Worm (Caenorhabditis elegans) whole organism, L1 larva: Measurements from ENCODE around the gene B0228.6.

Experiments used
- C04F5.9 ChIP-seq: sonication (generic microtip); optimal IDR thresholded peaks from 2 replicates; lab custom pipeline; 2016; ENCODE audit warnings: missing genetic modification characterization, missing compliant biosample characterization
- C34B4.2 ChIP-seq: sonication (generic microtip); optimal IDR thresholded peaks from 2 replicates; lab custom pipeline; 2017; ENCODE audit warnings: mild to moderate bottlenecking, missing genetic modification characterization, missing compliant biosample characterization
- Y116A8C.19 ChIP-seq: sonication (generic microtip); optimal IDR thresholded peaks from 2 replicates; lab custom pipeline; 2016; ENCODE audit warnings: missing compliant biosample characterization, missing genetic modification characterization, borderline replicate concordance
- aly-2 ChIP-seq: fragments of 150-350 bp; optimal IDR thresholded peaks from 2 replicates; lab custom pipeline; 2014; ENCODE audit warnings: missing biosample characterization, missing genetic modification characterization
- ama-1 ChIP-seq: fragments of 150-350 bp; optimal IDR thresholded peaks from 2 replicates; lab custom pipeline; 2014
- blmp-1 ChIP-seq: fragments of 150-350 bp; optimal IDR thresholded peaks from 2 replicates; lab custom pipeline; 2014; ENCODE audit warnings: missing biosample characterization, missing genetic modification characterization
- ceh-8 ChIP-seq: fragments of 200-800 bp; sonication (Bioruptor generic); optimal IDR thresholded peaks from 2 replicates; lab custom pipeline; 2018; ENCODE audit warnings: mild to moderate bottlenecking, missing genetic modification characterization, moderate library complexity, missing compliant biosample characterization
- ceh-82 ChIP-seq, 3 experiments: fragments of 150-350 bp in 1 of 3; sonication (generic microtip) in 2 of 3; optimal IDR thresholded peaks; 2 replicates each; lab custom pipeline; 2014 to 2017; ENCODE audit warnings: missing biosample characterization in 3 of 3, missing genetic modification characterization in 3 of 3
- ces-1 ChIP-seq: fragments of 150-350 bp; optimal IDR thresholded peaks from 2 replicates; lab custom pipeline; 2014; ENCODE audit warnings: missing biosample characterization, missing genetic modification reagents, missing genetic modification characterization
- dpl-1 ChIP-seq, 3 experiments: fragments of 150-350 bp in 2 of 3; sonication (generic microtip) in 1 of 3; optimal IDR thresholded peaks; 2 replicates each; lab custom pipeline; 2014 to 2017; ENCODE audit warnings: missing biosample characterization in 3 of 3, missing genetic modification characterization in 3 of 3, missing genetic modification reagents in 3 of 3
- dsc-1 ChIP-seq: sonication (generic microtip); optimal IDR thresholded peaks from 2 replicates; lab custom pipeline; 2016; ENCODE audit warnings: mild to moderate bottlenecking, missing genetic modification characterization, missing compliant biosample characterization
- efl-1 ChIP-seq, 4 experiments: fragments of 150-350 bp; optimal IDR thresholded peaks in 3 of 4; peaks in 1 of 4; 1 replicate in 1 of 4; 2 replicates in 3 of 4; lab custom pipeline; 2014; ENCODE audit warnings: missing biosample characterization in 2 of 4, missing genetic modification characterization in 2 of 4, missing genetic modification reagents in 2 of 4
- efl-3 ChIP-seq: fragments of 200-800 bp; sonication (Bioruptor generic); optimal IDR thresholded peaks from 2 replicates; lab custom pipeline; 2018; ENCODE audit warnings: mild to moderate bottlenecking, missing genetic modification characterization, missing compliant biosample characterization
- elt-2 ChIP-seq: sonication (generic microtip); optimal IDR thresholded peaks from 2 replicates; lab custom pipeline; 2016; ENCODE audit warnings: missing genetic modification characterization, mild to moderate bottlenecking, inconsistent platforms, missing compliant biosample characterization, missing genetic modification reagents
- elt-3 ChIP-seq, 6 experiments: fragments of 150-350 bp in 1 of 6; sonication (generic microtip); optimal IDR thresholded peaks; 2 replicates each; lab custom pipeline; 2017 to 2018; ENCODE audit warnings: missing biosample characterization in 6 of 6, missing genetic modification characterization in 6 of 6, inconsistent platforms in 1 of 6
- fkh-10 ChIP-seq: sonication (generic microtip); optimal IDR thresholded peaks from 2 replicates; lab custom pipeline; 2017; ENCODE audit warnings: missing biosample characterization, missing genetic modification reagents, missing genetic modification characterization
- fkh-8 ChIP-seq: sonication (generic microtip); optimal IDR thresholded peaks from 2 replicates; lab custom pipeline; 2016; ENCODE audit warnings: mild to moderate bottlenecking, missing genetic modification characterization, missing compliant biosample characterization
- fos-1 ChIP-seq: fragments of 150-350 bp; optimal IDR thresholded peaks from 2 replicates; lab custom pipeline; 2014; ENCODE audit warnings: missing biosample characterization, missing genetic modification characterization
- grh-1 ChIP-seq: fragments of 200-800 bp; sonication (Bioruptor generic); IDR thresholded peaks from 2 replicates; pipeline ENCODE4 v1.3.6; 2022; ENCODE audit warnings: missing genetic modification reagents, missing genetic modification characterization, missing compliant biosample characterization
- hlh-17 ChIP-seq: fragments of 200-800 bp; sonication (Bioruptor generic); optimal IDR thresholded peaks from 2 replicates; lab custom pipeline; 2018; ENCODE audit warnings: missing genetic modification characterization, mild to moderate bottlenecking, missing compliant biosample characterization, moderate library complexity, borderline replicate concordance
- hlh-4 ChIP-seq: sonication (generic microtip); optimal IDR thresholded peaks from 2 replicates; lab custom pipeline; 2016; ENCODE audit warnings: mild to moderate bottlenecking, missing genetic modification characterization, missing compliant biosample characterization
- isw-1 ChIP-seq: fragments of 200-800 bp; sonication (Bioruptor generic); IDR thresholded peaks from 2 replicates; pipeline ENCODE4 v1.3.6; 2022; ENCODE audit warnings: missing genetic modification characterization, missing compliant biosample characterization
- jun-1 ChIP-seq: fragments of 150-350 bp; optimal IDR thresholded peaks from 2 replicates; lab custom pipeline; 2014; ENCODE audit warnings: missing biosample characterization, missing genetic modification reagents, missing genetic modification characterization
- lin-14 ChIP-seq: fragments of 200-800 bp; sonication (Bioruptor generic); optimal IDR thresholded peaks from 2 replicates; lab custom pipeline; 2018; ENCODE audit warnings: mild to moderate bottlenecking, missing genetic modification characterization, moderate library complexity, missing compliant biosample characterization
- lin-15B ChIP-seq: fragments of 150-350 bp; sonication (generic microtip); optimal IDR thresholded peaks from 3 replicates; lab custom pipeline; 2014; ENCODE audit warnings: missing biosample characterization, missing genetic modification characterization
- lin-39 ChIP-seq: fragments of 150-350 bp; optimal IDR thresholded peaks from 2 replicates; lab custom pipeline; 2014; ENCODE audit warnings: missing biosample characterization, missing genetic modification reagents, missing genetic modification characterization
- lsy-2 ChIP-seq, 2 experiments: fragments of 150-350 bp; optimal IDR thresholded peaks; 2 replicates each; lab custom pipeline; 2014; ENCODE audit warnings: missing biosample characterization in 2 of 2, missing genetic modification characterization in 2 of 2
- nhr-11 ChIP-seq: fragments of 150-350 bp; optimal IDR thresholded peaks from 2 replicates; lab custom pipeline; 2014; ENCODE audit warnings: missing biosample characterization, missing genetic modification characterization
- nhr-12 ChIP-seq: sonication (generic microtip); optimal IDR thresholded peaks from 2 replicates; lab custom pipeline; 2017; ENCODE audit warnings: missing biosample characterization, missing genetic modification characterization
- nhr-20 ChIP-seq: sonication (generic microtip); optimal IDR thresholded peaks from 2 replicates; lab custom pipeline; 2016; ENCODE audit warnings: mild to moderate bottlenecking, missing genetic modification characterization, missing compliant biosample characterization
- nhr-28 ChIP-seq: fragments of 150-350 bp; optimal IDR thresholded peaks from 2 replicates; lab custom pipeline; 2014; ENCODE audit warnings: missing biosample characterization, missing genetic modification characterization
- nhr-76 ChIP-seq: sonication (generic microtip); optimal IDR thresholded peaks from 2 replicates; lab custom pipeline; 2017; ENCODE audit warnings: missing biosample characterization, missing genetic modification characterization
- nhr-77 ChIP-seq: fragments of 150-350 bp; optimal IDR thresholded peaks from 2 replicates; lab custom pipeline; 2014; ENCODE audit warnings: missing biosample characterization, missing genetic modification characterization
- nhr-85 ChIP-seq: sonication (generic microtip); peaks from one replicate; lab custom pipeline; 2016; ENCODE audit warnings: missing genetic modification characterization, inconsistent platforms, missing compliant biosample characterization
- nhr-90 ChIP-seq: sonication (generic microtip); optimal IDR thresholded peaks from 2 replicates; lab custom pipeline; 2016; ENCODE audit warnings: mild to moderate bottlenecking, missing genetic modification characterization, missing compliant biosample characterization; ENCODE audit not compliant: poor library complexity
- pag-3 ChIP-seq: sonication (generic microtip); optimal IDR thresholded peaks from 2 replicates; lab custom pipeline; 2017; ENCODE audit warnings: missing genetic modification characterization, mild to moderate bottlenecking, missing compliant biosample characterization, antibody characterized with exemption, borderline replicate concordance; ENCODE audit not compliant: insufficient read depth
- pax-3 ChIP-seq: fragments of 200-800 bp; sonication (Bioruptor generic); optimal IDR thresholded peaks from 2 replicates; lab custom pipeline; 2018; ENCODE audit warnings: mild to moderate bottlenecking, missing genetic modification characterization, moderate library complexity, missing compliant biosample characterization
- pqm-1 ChIP-seq: sonication (generic microtip); optimal IDR thresholded peaks from 3 replicates; lab custom pipeline; 2017; ENCODE audit warnings: missing biosample characterization, missing genetic modification characterization
- rnt-1 ChIP-seq: sonication (generic microtip); optimal IDR thresholded peaks from 2 replicates; lab custom pipeline; 2016; ENCODE audit warnings: mild to moderate bottlenecking, missing genetic modification characterization, moderate library complexity, missing compliant biosample characterization
- skn-1 ChIP-seq: fragments of 150-350 bp; optimal IDR thresholded peaks from 2 replicates; lab custom pipeline; 2014; ENCODE audit warnings: missing biosample characterization, missing genetic modification characterization
- snpc-4 ChIP-seq: fragments of 150-350 bp; optimal IDR thresholded peaks from 2 replicates; lab custom pipeline; 2014; ENCODE audit warnings: missing biosample characterization, missing genetic modification characterization
- sptf-1 ChIP-seq: fragments of 150-350 bp; optimal IDR thresholded peaks from 2 replicates; lab custom pipeline; 2014; ENCODE audit warnings: missing biosample characterization, missing genetic modification characterization
- swsn-7 ChIP-seq: sonication (generic microtip); optimal IDR thresholded peaks from 2 replicates; lab custom pipeline; 2016; ENCODE audit warnings: missing genetic modification characterization, missing compliant biosample characterization
- tlp-1 ChIP-seq: fragments of 150-350 bp; optimal IDR thresholded peaks from 2 replicates; lab custom pipeline; 2014; ENCODE audit warnings: missing biosample characterization, missing genetic modification characterization
- unc-130 ChIP-seq: fragments of 150-350 bp; optimal IDR thresholded peaks from 2 replicates; lab custom pipeline; 2017; ENCODE audit warnings: missing biosample characterization, missing genetic modification characterization, inconsistent platforms
- unc-30 ChIP-seq: sonication (generic microtip); optimal IDR thresholded peaks from 2 replicates; lab custom pipeline; 2017; ENCODE audit warnings: missing biosample characterization, missing genetic modification characterization
- unc-86 ChIP-seq: sonication (generic microtip); optimal IDR thresholded peaks from 2 replicates; lab custom pipeline; 2016; ENCODE audit warnings: missing genetic modification characterization, missing compliant biosample characterization
- unc-98 ChIP-seq: fragments of 200-800 bp; sonication (Bioruptor generic); IDR thresholded peaks from 2 replicates; pipeline ENCODE4 v1.3.6; 2022; ENCODE audit warnings: missing genetic modification characterization, missing compliant biosample characterization
- vab-15 ChIP-seq: sonication (generic microtip); optimal IDR thresholded peaks from 2 replicates; lab custom pipeline; 2017; ENCODE audit warnings: missing genotype, mild to moderate bottlenecking, missing genetic modification characterization, missing compliant biosample characterization
- xbp-1 ChIP-seq: sonication (generic microtip); optimal IDR thresholded peaks from 2 replicates; lab custom pipeline; 2016; ENCODE audit warnings: missing genetic modification characterization, missing compliant biosample characterization
- ztf-11 ChIP-seq, 2 experiments: sonication (generic microtip); optimal IDR thresholded peaks; 2 replicates each; lab custom pipeline; 2016 to 2017; ENCODE audit warnings: missing genetic modification characterization in 2 of 2, missing biosample characterization in 1 of 2, missing compliant biosample characterization in 1 of 2
- ztf-4 ChIP-seq: fragments of 150-350 bp; optimal IDR thresholded peaks from 2 replicates; lab custom pipeline; 2014; ENCODE audit warnings: missing biosample characterization, missing genetic modification characterization

Gene B0228.6

ce11 chrII:7777320-7777978, 22.5 kb upstream of the B0228.6 start, which contains the start of gene mthf-1 (continued):
- TF ChIP-seq pag-3 (no peak), nhr-76 (tag; lab: Kevin White, UChicago) (no peak), nhr-85 (tag; lab: Kevin White, UChicago) (peak; percentile 70), snpc-4 (no peak), vab-15 (tag; lab: Kevin White, UChicago) (no peak), isw-1 (GFP tag; lab: Robert Waterston, UW) (no peak), nhr-11 (no peak), ceh-8 (GFP tag; lab: Kevin White, UChicago) (no peak), nhr-12 (no peak), nhr-28 (no peak), ces-1 (no peak), ztf-4 (tag; lab: Kevin White, UChicago) (no peak), nhr-20 (tag; lab: Kevin White, UChicago) (peak; percentile 41), dpl-1 (GFP tag; optimal IDR thresholded peaks at IDR 0.05; lab: Kevin White, UChicago) (peak in 1 of 3 experiments; percentile 17), C34B4.2 (tag; lab: Kevin White, UChicago) (no peak), fos-1 (no peak), efl-1 (optimal IDR thresholded peaks at IDR 0.05; lab: Kevin White, UChicago) (no peak), efl-1 (GFP tag; optimal IDR thresholded peaks at IDR 0.05 in 1 of 2; lab: Kevin White, UChicago) (peak in 1 of 2 experiments; percentile 6), skn-1 (no peak), pax-3 (tag; lab: Kevin White, UChicago) (no peak), unc-130 (tag; lab: Kevin White, UChicago) (no peak), jun-1 (no peak), Y116A8C.19 (tag; lab: Kevin White, UChicago) (no peak), C04F5.9 (tag; lab: Kevin White, UChicago) (no peak), tlp-1 (no peak), lsy-2 (tag; optimal IDR thresholded peaks at IDR 0.05; lab: Kevin White, UChicago) (peak in 1 of 2 experiments; percentile 1), dsc-1 (tag; lab: Kevin White, UChicago) (no peak), ztf-11 (tag; optimal IDR thresholded peaks at IDR 0.05; lab: Kevin White, UChicago) (no peak), hlh-17 (GFP tag; lab: Kevin White, UChicago) (no peak), xbp-1 (no peak), nhr-77 (tag; lab: Kevin White, UChicago) (no peak), aly-2 (tag; lab: Kevin White, UChicago) (no peak), lin-39 (tag; lab: Kevin White, UChicago) (no peak), hlh-4 (no peak), efl-3 (no peak), sptf-1 (tag; lab: Kevin White, UChicago) (no peak), rnt-1 (no peak), elt-2 (tag; lab: Kevin White, UChicago) (peak; percentile 86)

ce11 chrII:7776715-7777114, 21.7 kb upstream of the B0228.6 start:
- no peak for TF ChIP-seq nhr-28
- TF ChIP-seq blmp-1 = peak; percentile 34
- TF ChIP-seq lin-14 (GFP tag; lab: Kevin White, UChicago) = peak; percentile 49
- peak; percentile 29 to 97 (median 86) for TF ChIP-seq elt-3 (tag; optimal IDR thresholded peaks at IDR 0.05; lab: Kevin White, UChicago)
- peak; percentile 16 for TF ChIP-seq nhr-20 (tag; lab: Kevin White, UChicago)
- TF ChIP-seq ceh-82 (tag; optimal IDR thresholded peaks at IDR 0.05; lab: Kevin White, UChicago) = no peak
- TF ChIP-seq grh-1 = 0 out of 2 replicates have a peak, but pooled peaks have one; percentile 15
- TF ChIP-seq unc-30 (tag; lab: Kevin White, UChicago) = no peak
- no peak for TF ChIP-seq lin-15B
- no peak for TF ChIP-seq nhr-76 (tag; lab: Kevin White, UChicago)
- TF ChIP-seq unc-86 = no peak
- TF ChIP-seq fkh-8 (tag; lab: Kevin White, UChicago) = no peak
- TF ChIP-seq fkh-10 = no peak
- TF ChIP-seq snpc-4 = no peak
- TF ChIP-seq nhr-90 (tag; lab: Kevin White, UChicago) = peak; percentile 24
- peak; percentile 14 for TF ChIP-seq tlp-1
- TF ChIP-seq swsn-7 (tag; lab: Kevin White, UChicago) = no peak
- no peak for TF ChIP-seq unc-98 (GFP tag; lab: Robert Waterston, UW)
- no peak for TF ChIP-seq ama-1
- TF ChIP-seq pqm-1 (tag; lab: Kevin White, UChicago) = peak; percentile 29
- TF ChIP-seq xbp-1 = no peak
- no peak for TF ChIP-seq hlh-17 (GFP tag; lab: Kevin White, UChicago)
- TF ChIP-seq elt-2 (tag; lab: Kevin White, UChicago) = peak; percentile 75
